Worm (Caenorhabditis elegans) whole organism, L2 larva: ENCODE measurements around the gene asp-2.

Experiments used
- mdl-1 ChIP-seq, 2 experiments: fragments of 150-350 bp in 1 of 2; sonication (generic microtip) in 1 of 2; optimal IDR thresholded peaks; 2 replicates each; lab custom pipeline; 2017; ENCODE audit warnings: missing biosample characterization in 2 of 2, missing genetic modification characterization in 2 of 2
- unc-62 ChIP-seq: fragments of 150-350 bp; optimal IDR thresholded peaks from 2 replicates; lab custom pipeline; 2014; ENCODE audit warnings: missing biosample characterization, missing genetic modification reagents, missing genetic modification characterization

DNA sequence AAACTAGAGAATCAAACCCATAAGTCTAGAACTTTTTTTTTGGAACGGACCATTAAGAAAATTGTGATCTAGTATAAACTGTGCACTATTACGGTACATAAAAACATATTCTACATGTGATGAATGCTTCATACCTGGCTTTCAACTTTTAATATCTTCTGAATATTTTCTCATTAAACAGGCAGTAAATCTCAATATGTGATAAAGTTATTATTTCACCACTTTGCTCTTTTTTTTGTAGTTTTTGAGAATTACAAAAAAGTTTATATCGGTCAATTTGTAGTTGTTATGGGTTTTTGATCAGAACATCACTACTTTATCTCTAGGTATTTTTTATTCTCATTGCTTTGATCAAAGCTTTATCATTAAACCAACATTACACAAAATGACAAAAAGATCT, 21.5 kb downstream of the asp-2 start:
- no peak for TF ChIP-seq mdl-1 (tag; optimal IDR thresholded peaks at IDR 0.05; lab: Kevin White, UChicago)
- no peak for TF ChIP-seq unc-62
